Fruit fly (Drosophila melanogaster): Measurements from ENCODE around the gene CG13599.

Gene CG13599

dm6 chr3R:23889922-23890321, 41.5 kb upstream of the CG13599 start, which contains the start of gene Pli (continued):
- TF ChIP-seq nerfin-2 (GFP tag; IDR thresholded peaks at IDR 0.05; ENCODE audit: partially characterized antibody) (no peak), CG12744 (GFP tag; optimal IDR thresholded peaks at IDR 0.05) (no peak), Optix (GFP tag; IDR thresholded peaks at IDR 0.05) (no peak), fd102C (GFP tag; optimal IDR thresholded peaks at IDR 0.05) (no peak), CG3407 (GFP tag; optimal IDR thresholded peaks at IDR 0.05) (no peak), CG11247 (GFP tag; IDR thresholded peaks at IDR 0.05) (no peak), pzg (GFP tag; optimal IDR thresholded peaks at IDR 0.05) (peak; percentile 98), Hand (GFP tag; optimal IDR thresholded peaks at IDR 0.05) (no peak), YL-1 (GFP tag; optimal IDR thresholded peaks at IDR 0.05) (peak; percentile 14), CG34376 (GFP tag; optimal IDR thresholded peaks at IDR 0.05) (peak; percentile 11), MBD-R2 (GFP tag; IDR thresholded peaks at IDR 0.05) (no peak), CG17912 (GFP tag; optimal IDR thresholded peaks at IDR 0.05) (peak; percentile 30), Nf-YB (GFP tag; optimal IDR thresholded peaks at IDR 0.05) (no peak), sd (tag; optimal IDR thresholded peaks at IDR 0.05) (peak; percentile 49), Ets97D (GFP tag; optimal IDR thresholded peaks at IDR 0.05) (peak; percentile 62), CG5180 (GFP tag; optimal IDR thresholded peaks at IDR 0.05) (no peak), CG2889 (GFP tag; IDR thresholded peaks at IDR 0.05) (no peak), insv (GFP tag; optimal IDR thresholded peaks at IDR 0.05) (peak in 1 of 2 experiments; percentile 48), grau (tag; optimal IDR thresholded peaks at IDR 0.05) (peak; percentile 39), MTF-1 (GFP tag; optimal IDR thresholded peaks at IDR 0.05; ENCODE audit: borderline replicate concordance) (no peak), CG12104 (GFP tag; optimal IDR thresholded peaks at IDR 0.05) (no peak), ci (GFP tag; IDR thresholded peaks at IDR 0.05) (no peak), E2f2 (GFP tag; IDR thresholded peaks at IDR 0.05) (no peak), gce (GFP tag; IDR thresholded peaks at IDR 0.05) (no peak), Ada2b (GFP tag; IDR thresholded peaks at IDR 0.05) (no peak), CG3995 (GFP tag; optimal IDR thresholded peaks at IDR 0.05) (peak; percentile 85), kay (GFP tag; optimal IDR thresholded peaks at IDR 0.05) (no peak), sc (optimal IDR thresholded peaks at IDR 0.05) (no peak), sc (GFP tag; optimal IDR thresholded peaks at IDR 0.05) (no peak), tio (GFP tag; optimal IDR thresholded peaks at IDR 0.05) (no peak), NC2α (GFP tag; optimal IDR thresholded peaks at IDR 0.05) (no peak), pan (optimal IDR thresholded peaks at IDR 0.05) (no peak), pan (GFP tag; optimal IDR thresholded peaks at IDR 0.05 in 1 of 2, IDR thresholded peaks at IDR 0.05 in 1 of 2) (no peak), schlank (tag; optimal IDR thresholded peaks at IDR 0.05) (no peak), abd-A (tag; optimal IDR thresholded peaks at IDR 0.05) (peak; percentile 42), fru (optimal IDR thresholded peaks at IDR 0.05) (no peak), gcm2 (GFP tag; optimal IDR thresholded peaks at IDR 0.05) (no peak), Fer3 (tag; optimal IDR thresholded peaks at IDR 0.05) (no peak), trh (GFP tag; optimal IDR thresholded peaks at IDR 0.05) (no peak), CG8765 (GFP tag; IDR thresholded peaks at IDR 0.05) (no peak), usp (GFP tag; optimal IDR thresholded peaks at IDR 0.05) (no peak), exex (tag; optimal IDR thresholded peaks at IDR 0.05) (peak; percentile 23), CG31365 (tag; optimal IDR thresholded peaks at IDR 0.05) (no peak), Hr78 (GFP tag; optimal IDR thresholded peaks at IDR 0.05) (peak in 1 of 2 experiments; percentile 5), Hmx (GFP tag; optimal IDR thresholded peaks at IDR 0.05) (no peak), gem (tag; optimal IDR thresholded peaks at IDR 0.05) (no peak), inv (GFP tag; IDR thresholded peaks at IDR 0.05; ENCODE audit: partially characterized antibody) (no peak), CG9609 (GFP tag; optimal IDR thresholded peaks at IDR 0.05) (no peak), CG33557 (GFP tag; optimal IDR thresholded peaks at IDR 0.05) (peak; percentile 2), CG11093 (GFP tag; IDR thresholded peaks at IDR 0.05) (no peak), CG15011 (GFP tag; optimal IDR thresholded peaks at IDR 0.05) (no peak), CG13894 (tag; optimal IDR thresholded peaks at IDR 0.05) (peak; percentile 66)
